Worm (Caenorhabditis elegans): ENCODE results near the gene cht-5.

DNA sequence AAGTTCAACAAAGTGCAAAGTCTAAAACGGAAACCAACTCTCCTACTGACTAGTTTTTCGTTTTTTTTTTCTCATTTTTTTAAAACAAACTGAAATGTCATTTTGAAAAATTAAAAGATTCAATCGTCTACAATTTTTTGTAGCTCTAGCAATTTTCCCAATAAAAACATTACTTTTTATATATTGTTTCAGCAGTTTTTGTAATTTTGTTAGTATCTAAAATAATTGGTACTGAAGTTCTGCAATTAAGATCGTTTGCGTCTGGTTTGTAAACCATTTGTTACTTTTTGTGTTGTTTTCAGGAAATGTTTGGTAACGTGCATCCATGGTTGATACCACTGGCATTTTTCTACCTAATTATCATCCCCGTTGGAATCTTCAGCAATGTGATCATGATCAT, 44.1 kb downstream of the cht-5 start, which contains the start of gene srsx-30:
- TF ChIP-seq mdl-1 (tag; optimal IDR thresholded peaks at IDR 0.05) (no peak), unc-62 (GFP tag; optimal IDR thresholded peaks at IDR 0.05) (no peak), nhr-11 (tag; optimal IDR thresholded peaks at IDR 0.05) (no peak), R02D3.7 (tag; optimal IDR thresholded peaks at IDR 0.05) (no peak), unc-39 (tag; optimal IDR thresholded peaks at IDR 0.05) (no peak), skn-1 (tag; optimal IDR thresholded peaks at IDR 0.05) (no peak), mbf-1 (tag; optimal IDR thresholded peaks at IDR 0.05) (no peak)
